Fruit fly (Drosophila melanogaster) Kc167 (cell line): ENCODE measurements around the gene CG4950.

Source experiments
- Myc ChIP-seq: fragments of >200 bp; optimal IDR thresholded peaks from 2 replicates; lab custom pipeline; 2017; ENCODE audit warnings: missing external identifiers
- Sin3A ChIP-seq: fragments of >200 bp; optimal IDR thresholded peaks from 2 replicates; lab custom pipeline; 2018; ENCODE audit warnings: missing external identifiers
- h ChIP-seq: fragments of >200 bp; optimal IDR thresholded peaks from 3 replicates; lab custom pipeline; 2018; ENCODE audit warnings: missing external identifiers
- insv ChIP-seq: fragments of >200 bp; optimal IDR thresholded peaks from 3 replicates; lab custom pipeline; 2018; ENCODE audit warnings: missing external identifiers
- psq ChIP-seq: fragments of >200 bp; optimal IDR thresholded peaks from 2 replicates; lab custom pipeline; 2017; ENCODE audit warnings: missing external identifiers
- ttk ChIP-seq: sonication (Bioruptor generic); optimal IDR thresholded peaks from 2 replicates; lab custom pipeline; 2017; ENCODE audit warnings: missing external identifiers

DNA sequence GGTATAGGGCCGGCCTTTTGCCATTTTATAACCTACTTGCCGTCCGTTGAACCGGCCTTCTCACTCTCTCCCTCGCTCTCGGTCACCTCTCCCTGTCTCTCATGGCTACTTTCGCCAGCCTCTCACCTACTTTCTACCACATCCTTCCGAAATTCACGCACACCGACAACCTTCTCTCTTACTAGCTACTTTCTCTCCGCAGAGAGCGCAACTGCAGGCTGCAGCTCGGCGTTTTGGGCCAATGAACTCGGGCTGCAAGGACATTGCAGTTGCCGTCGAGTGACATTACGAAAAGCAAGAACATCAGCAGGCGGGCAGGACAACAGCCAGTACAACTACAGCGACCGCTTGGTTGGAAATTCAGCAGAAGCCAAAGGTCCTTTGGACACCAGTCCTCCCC, 26.7 kb downstream of the CG4950 start:
- no peak for TF ChIP-seq Sin3A (lab: Kevin White, UChicago)
- no peak for TF ChIP-seq h (lab: Kevin White, UChicago)
- TF ChIP-seq psq (lab: Kevin White, UChicago), result no peak
- TF ChIP-seq ttk (lab: Kevin White, UChicago), result no peak
- TF ChIP-seq insv (lab: Kevin White, UChicago), result no peak
- TF ChIP-seq Myc, result no peak
